Fruit fly (Drosophila melanogaster) whole organism, embryonic: ENCODE measurements around the gene Cnep1r2.

Experiments
- C15 ChIP-seq: fragments of 200-800 bp; sonication (Bioruptor generic); IDR thresholded peaks from 3 replicates; pipeline ENCODE4 v1.3.6; 2022; ENCODE audit warnings: missing biosample characterization, missing genetic modification characterization
- CG11398 ChIP-seq: fragments of 200-800 bp; sonication (Bioruptor generic); optimal IDR thresholded peaks from 2 replicates; lab custom pipeline; 2016; ENCODE audit warnings: missing biosample characterization, missing genetic modification characterization
- CG12155 ChIP-seq: fragments of 200-800 bp; sonication (Bioruptor generic); optimal IDR thresholded peaks from 3 replicates; lab custom pipeline; 2016; ENCODE audit warnings: missing biosample characterization, missing genetic modification characterization
- CG12391 ChIP-seq: fragments of 200-800 bp; sonication (Bioruptor generic); optimal IDR thresholded peaks from 3 replicates; lab custom pipeline; 2018; ENCODE audit warnings: missing biosample characterization, mild to moderate bottlenecking, missing genetic modification characterization, moderate library complexity
- CG13287 ChIP-seq: fragments of 200-800 bp; sonication (Bioruptor generic); IDR thresholded peaks from 2 replicates; pipeline ENCODE4 v1.3.6; 2022; ENCODE audit warnings: missing biosample characterization, missing genetic modification characterization; ENCODE audit not compliant: partially characterized antibody
- CG13296 ChIP-seq: fragments of 200-800 bp; sonication (Bioruptor generic); optimal IDR thresholded peaks from 3 replicates; lab custom pipeline; 2018; ENCODE audit warnings: missing biosample characterization, mild to moderate bottlenecking, missing genetic modification characterization
- CG13624 ChIP-seq: fragments of 200-800 bp; sonication (Bioruptor generic); optimal IDR thresholded peaks from 2 replicates; lab custom pipeline; 2016; ENCODE audit warnings: missing biosample characterization, missing genetic modification characterization
- CG14860 ChIP-seq: fragments of 200-800 bp; sonication (Bioruptor generic); IDR thresholded peaks from 3 replicates; pipeline ENCODE4 v1.3.6; 2022; ENCODE audit warnings: missing biosample characterization, missing genetic modification characterization; ENCODE audit not compliant: partially characterized antibody
- CG17186 ChIP-seq: fragments of 200-800 bp; sonication (Bioruptor generic); optimal IDR thresholded peaks from 3 replicates; lab custom pipeline; 2017; ENCODE audit warnings: missing biosample characterization, missing genetic modification reagents, missing genetic modification characterization
- CG17385 ChIP-seq: fragments of 200-800 bp; sonication (Bioruptor generic); optimal IDR thresholded peaks from 3 replicates; lab custom pipeline; 2018; ENCODE audit warnings: missing biosample characterization, mild to moderate bottlenecking, missing genetic modification characterization
- CG18262 ChIP-seq: fragments of 200-800 bp; optimal IDR thresholded peaks from 3 replicates; lab custom pipeline; 2019; ENCODE audit warnings: missing biosample characterization, mild to moderate bottlenecking, missing genetic modification characterization, moderate library complexity
- CG2120 ChIP-seq: fragments of 200-800 bp; sonication (Bioruptor generic); optimal IDR thresholded peaks from 3 replicates; lab custom pipeline; 2016; ENCODE audit warnings: missing biosample characterization, missing genetic modification characterization
- CG2199 ChIP-seq: fragments of 200-800 bp; sonication (Bioruptor generic); IDR thresholded peaks from 3 replicates; pipeline ENCODE4 v1.3.6; 2022; ENCODE audit warnings: missing biosample characterization, missing genetic modification characterization
- CG32532 ChIP-seq: fragments of 200-800 bp; sonication (Bioruptor generic); IDR thresholded peaks from 2 replicates; pipeline ENCODE4 v1.3.6; 2022; ENCODE audit warnings: missing biosample characterization, missing genetic modification characterization
- CG43689 ChIP-seq: fragments of 200-800 bp; sonication (Bioruptor generic); IDR thresholded peaks from 2 replicates; pipeline ENCODE4 v1.3.6; 2022; ENCODE audit warnings: missing biosample characterization, missing genetic modification characterization
- CG5180 ChIP-seq: fragments of 200-800 bp; sonication (Bioruptor generic); optimal IDR thresholded peaks from 3 replicates; lab custom pipeline; 2017; ENCODE audit warnings: missing biosample characterization, missing genetic modification characterization, mild to moderate bottlenecking, moderate library complexity, missing genetic modification reagents
- CG7556 ChIP-seq: fragments of 200-800 bp; sonication (Bioruptor generic); optimal IDR thresholded peaks from 2 replicates; lab custom pipeline; 2017; ENCODE audit warnings: missing biosample characterization, mild to moderate bottlenecking, missing genetic modification characterization
- CG8924 ChIP-seq: fragments of 200-800 bp; optimal IDR thresholded peaks from 3 replicates; lab custom pipeline; 2019; ENCODE audit warnings: missing biosample characterization, mild to moderate bottlenecking, missing genetic modification characterization, moderate library complexity
- Camta ChIP-seq: fragments of 200-800 bp; sonication (Bioruptor generic); optimal IDR thresholded peaks from 2 replicates; lab custom pipeline; 2016; ENCODE audit warnings: missing biosample characterization, missing genetic modification characterization
- Drgx ChIP-seq: fragments of 200-800 bp; sonication (Bioruptor generic); IDR thresholded peaks from 2 replicates; pipeline ENCODE4 v1.3.6; 2022; ENCODE audit warnings: missing biosample characterization, missing genetic modification characterization
- Ets97D ChIP-seq: fragments of 200-800 bp; sonication (Bioruptor generic); optimal IDR thresholded peaks from 3 replicates; lab custom pipeline; 2016; ENCODE audit warnings: missing biosample characterization, missing genetic modification characterization
- HmgZ ChIP-seq: fragments of 200-800 bp; sonication (Bioruptor generic); optimal IDR thresholded peaks from 2 replicates; lab custom pipeline; 2018; ENCODE audit warnings: missing biosample characterization, mild to moderate bottlenecking, missing genetic modification characterization
- Lpt ChIP-seq: fragments of >200 bp; optimal IDR thresholded peaks from 2 replicates; lab custom pipeline; 2018; ENCODE audit warnings: missing biosample characterization, missing genetic modification characterization
- Med ChIP-seq: fragments of 200-800 bp; sonication (Bioruptor generic); peaks from one replicate; lab custom pipeline; 2016; ENCODE audit warnings: missing biosample characterization, missing genetic modification characterization, mild to moderate bottlenecking, inconsistent platforms, moderate library complexity
- Spps ChIP-seq: fragments of 200-800 bp; sonication (Bioruptor generic); optimal IDR thresholded peaks from 2 replicates; lab custom pipeline; 2018; ENCODE audit warnings: missing biosample characterization, mild to moderate bottlenecking, missing genetic modification characterization
- Taf1 ChIP-seq: fragments of 200-800 bp; sonication (Bioruptor generic); IDR thresholded peaks from 2 replicates; pipeline ENCODE4 v1.3.6; 2022; ENCODE audit warnings: missing biosample characterization, missing genetic modification characterization
- Trl ChIP-seq, 3 experiments: fragments of >200 bp in 2 of 3; fragments of 200-800 bp in 1 of 3; sonication (Bioruptor generic) in 1 of 3; optimal IDR thresholded peaks; 2 replicates in 1 of 3; 3 replicates in 2 of 3; lab custom pipeline; 2016 to 2017; ENCODE audit warnings: missing biosample characterization in 1 of 3, missing genetic modification characterization in 1 of 3
- Vsx1 ChIP-seq: fragments of 200-800 bp; sonication (Bioruptor generic); optimal IDR thresholded peaks from 2 replicates; lab custom pipeline; 2017; ENCODE audit warnings: missing biosample characterization, mild to moderate bottlenecking, missing genetic modification characterization, missing genetic modification reagents
- bigmax ChIP-seq: fragments of 200-800 bp; sonication (Bioruptor generic); optimal IDR thresholded peaks from 2 replicates; lab custom pipeline; 2018; ENCODE audit warnings: missing biosample characterization, mild to moderate bottlenecking, missing genetic modification characterization
- dmrt99B ChIP-seq: fragments of 200-800 bp; sonication (Bioruptor generic); optimal IDR thresholded peaks from 2 replicates; lab custom pipeline; 2018; ENCODE audit warnings: missing biosample characterization, mild to moderate bottlenecking, missing genetic modification characterization, moderate library complexity
- fd3F ChIP-seq: fragments of 200-800 bp; sonication (Bioruptor generic); optimal IDR thresholded peaks from 2 replicates; lab custom pipeline; 2018; ENCODE audit warnings: missing biosample characterization, mild to moderate bottlenecking, missing genetic modification characterization, moderate library complexity
- fru ChIP-seq: fragments of >200 bp; optimal IDR thresholded peaks from 2 replicates; lab custom pipeline; 2017
- grn ChIP-seq: fragments of 200-800 bp; sonication (Bioruptor generic); optimal IDR thresholded peaks from 3 replicates; lab custom pipeline; 2017; ENCODE audit warnings: missing biosample characterization, missing genetic modification characterization
- insv ChIP-seq, 2 experiments: fragments of 200-800 bp; sonication (Bioruptor generic); optimal IDR thresholded peaks; 3 replicates each; lab custom pipeline; 2016 to 2018; ENCODE audit warnings: missing biosample characterization in 2 of 2, missing genetic modification characterization in 2 of 2
- lbe ChIP-seq: fragments of 200-800 bp; sonication (Bioruptor generic); optimal IDR thresholded peaks from 2 replicates; lab custom pipeline; 2016; ENCODE audit warnings: missing biosample characterization, mild to moderate bottlenecking, missing genetic modification characterization
- lmd ChIP-seq: fragments of 200-800 bp; sonication (Bioruptor generic); IDR thresholded peaks from 2 replicates; pipeline ENCODE4 v1.3.6; 2022; ENCODE audit warnings: missing biosample characterization, missing genetic modification characterization
- nmo ChIP-seq: fragments of 200-800 bp; sonication (Bioruptor generic); optimal IDR thresholded peaks from 2 replicates; lab custom pipeline; 2018; ENCODE audit warnings: missing biosample characterization, mild to moderate bottlenecking, missing genetic modification characterization, moderate library complexity
- phol ChIP-seq: fragments of 200-800 bp; sonication (Bioruptor generic); optimal IDR thresholded peaks from 3 replicates; lab custom pipeline; 2018; ENCODE audit warnings: missing biosample characterization, mild to moderate bottlenecking, missing genetic modification characterization, moderate library complexity
- psq ChIP-seq: fragments of 200-800 bp; sonication (Bioruptor generic); optimal IDR thresholded peaks from 2 replicates; lab custom pipeline; 2017; ENCODE audit warnings: missing biosample characterization, missing genetic modification characterization
- pum ChIP-seq: fragments of 200-800 bp; sonication (Bioruptor generic); optimal IDR thresholded peaks from 2 replicates; lab custom pipeline; 2016; ENCODE audit warnings: missing biosample characterization, missing genetic modification characterization
- rib ChIP-seq: fragments of 200-800 bp; sonication (Bioruptor generic); IDR thresholded peaks from 2 replicates; pipeline ENCODE4 v1.3.6; 2022; ENCODE audit warnings: missing biosample characterization, missing genetic modification characterization
- sob ChIP-seq: fragments of 200-800 bp; sonication (Bioruptor generic); IDR thresholded peaks from 2 replicates; pipeline ENCODE4 v1.3.6; 2022; ENCODE audit warnings: missing biosample characterization, missing genetic modification characterization
- sqz ChIP-seq: fragments of 200-800 bp; sonication (Bioruptor generic); optimal IDR thresholded peaks from 3 replicates; lab custom pipeline; 2018; ENCODE audit warnings: missing biosample characterization, mild to moderate bottlenecking, missing genetic modification characterization
- ssp ChIP-seq: fragments of 200-800 bp; sonication (Bioruptor generic); IDR thresholded peaks from 2 replicates; pipeline ENCODE4 v1.3.6; 2022; ENCODE audit warnings: missing biosample characterization, missing genetic modification characterization
- stwl ChIP-seq: fragments of 200-800 bp; sonication (Bioruptor generic); optimal IDR thresholded peaks from 3 replicates; lab custom pipeline; 2018; ENCODE audit warnings: missing biosample characterization, mild to moderate bottlenecking, missing genetic modification characterization, moderate library complexity
- toy ChIP-seq: fragments of 200-800 bp; sonication (Bioruptor generic); IDR thresholded peaks from 2 replicates; pipeline ENCODE4 v1.3.6; 2022; ENCODE audit warnings: missing biosample characterization, missing genetic modification characterization
- ttk ChIP-seq: fragments of 200-800 bp; sonication (Bioruptor generic); IDR thresholded peaks from 2 replicates; pipeline ENCODE4 v2.1.2; 2022; ENCODE audit warnings: missing biosample characterization, missing genetic modification characterization
- vvl ChIP-seq: fragments of 200-800 bp; sonication (Bioruptor generic); IDR thresholded peaks from 2 replicates; pipeline ENCODE4 v1.3.6; 2022; ENCODE audit warnings: missing biosample characterization, missing genetic modification characterization
- zen2 ChIP-seq: fragments of 200-800 bp; sonication (Bioruptor generic); IDR thresholded peaks from 3 replicates; pipeline ENCODE4 v1.3.6; 2022; ENCODE audit warnings: missing biosample characterization, missing genetic modification characterization; ENCODE audit not compliant: partially characterized antibody
- zfh2 ChIP-seq: fragments of 200-800 bp; sonication (Bioruptor generic); optimal IDR thresholded peaks from 2 replicates; lab custom pipeline; 2016; ENCODE audit warnings: missing biosample characterization, missing genetic modification characterization

The Cnep1r2 gene

dm6 chr3L:10675635-10676393 lies 37.9 kb downstream of the Cnep1r2 start (continued):
- TF ChIP-seq Vsx1 (GFP tag; lab: Kevin White, UChicago) (no peak), dmrt99B (tag; lab: Kevin White, UChicago) (no peak), grn (GFP tag; lab: Kevin White, UChicago) (peak; percentile 38), Spps (no peak), Ets97D (GFP tag; lab: Kevin White, UChicago) (no peak), ttk (no peak), toy (GFP tag; lab: Robert Waterston, UW) (no peak), bigmax (no peak), fru (lab: Kevin White, UChicago) (no peak), CG13624 (no peak), CG5180 (GFP tag; lab: Kevin White, UChicago) (no peak), insv (GFP tag; optimal IDR thresholded peaks at IDR 0.05; lab: Kevin White, UChicago) (no peak), CG2199 (GFP tag; lab: Robert Waterston, UW) (0 out of 3 replicates have a peak, but pooled peaks have one; percentile 61), CG13296 (no peak), fd3F (GFP tag; lab: Kevin White, UChicago) (no peak), sob (no peak), CG13287 (GFP tag; lab: Robert Waterston, UW) (no peak), Taf1 (GFP tag; lab: Robert Waterston, UW) (no peak), pum (GFP tag; lab: Kevin White, UChicago) (no peak), CG18262 (no peak), stwl (no peak), CG11398 (GFP tag; lab: Kevin White, UChicago) (no peak), Trl (optimal IDR thresholded peaks at IDR 0.05; lab: Kevin White, UChicago) (peak in 1 of 2 experiments; percentile 12), Trl (GFP tag; optimal IDR thresholded peaks at IDR 0.05; lab: Kevin White, UChicago) (no peak), Med (GFP tag; lab: Kevin White, UChicago) (peak; percentile 27), vvl (GFP tag; lab: Robert Waterston, UW) (no peak), CG7556 (GFP tag; lab: Kevin White, UChicago) (no peak), zfh2 (no peak), CG17385 (GFP tag; lab: Kevin White, UChicago) (peak; percentile 40), zen2 (GFP tag; lab: Robert Waterston, UW) (no peak), lbe (GFP tag; lab: Kevin White, UChicago) (peak; percentile 18), nmo (GFP tag; lab: Kevin White, UChicago) (no peak), phol (tag; lab: Kevin White, UChicago) (no peak), CG12155 (no peak), sqz (peak; percentile 96), psq (GFP tag; lab: Kevin White, UChicago) (no peak), Camta (GFP tag; lab: Kevin White, UChicago) (no peak), CG32532 (GFP tag; lab: Robert Waterston, UW) (no peak), HmgZ (tag; lab: Kevin White, UChicago) (no peak), CG8924 (tag; lab: Kevin White, UChicago) (no peak), ssp (GFP tag; lab: Robert Waterston, UW) (no peak), Lpt (GFP tag; lab: Kevin White, UChicago) (no peak), C15 (GFP tag; lab: Robert Waterston, UW) (no peak), CG12391 (tag; lab: Kevin White, UChicago) (no peak), lmd (GFP tag; lab: Robert Waterston, UW) (no peak), Drgx (peak; percentile 84), CG2120 (GFP tag; lab: Kevin White, UChicago) (no peak), CG14860 (GFP tag; lab: Robert Waterston, UW) (no peak), CG17186 (GFP tag; lab: Kevin White, UChicago) (no peak), rib (GFP tag; lab: Robert Waterston, UW) (no peak), CG43689 (no peak)
